Worm (Caenorhabditis elegans): Measurements from ENCODE around the gene ostb-1.

Gene ostb-1

ce11 chrII:7866081-7866480 lies 1.8 kb downstream of the ostb-1 start (continued):
- TF ChIP-seq sdz-38 (tag; optimal IDR thresholded peaks at IDR 0.05) (no peak), ceh-40 (GFP tag; IDR thresholded peaks at IDR 0.05) (no peak), F57A8.1 (GFP tag; optimal IDR thresholded peaks at IDR 0.05) (no peak), ztf-22 (GFP tag; optimal IDR thresholded peaks at IDR 0.05) (no peak), rpc-1 (optimal IDR thresholded peaks at IDR 0.05) (no peak), rpc-1 (tag; optimal IDR thresholded peaks at IDR 0.05) (no peak), Y53F4B.3 (GFP tag; IDR thresholded peaks at IDR 0.05) (no peak), ekl-4 (GFP tag; IDR thresholded peaks at IDR 0.05) (peak; percentile 15; the same call in 1 of the 2 replicates), pha-4 (tag; optimal IDR thresholded peaks at IDR 0.05) (no peak), xnd-1 (tag; optimal IDR thresholded peaks at IDR 0.05) (no peak), tbp1 (GFP tag; optimal IDR thresholded peaks at IDR 0.05) (peak; percentile 21), mes-4 (tag; optimal IDR thresholded peaks at IDR 0.05) (no peak), F49E8.2 (tag; optimal IDR thresholded peaks at IDR 0.05; ENCODE audit: insufficient read depth) (peak; percentile 59), F23B12.7 (tag; optimal IDR thresholded peaks at IDR 0.05; ENCODE audit: insufficient read depth) (no peak), dpl-1 (GFP tag; optimal IDR thresholded peaks at IDR 0.05) (no peak), B0336.3 (GFP tag; IDR thresholded peaks at IDR 0.05) (peak; percentile 25; the same call in 1 of the 2 replicates), snpc-1.3 (tag; optimal IDR thresholded peaks at IDR 0.05; ENCODE audit: insufficient read depth) (peak; percentile 24), nhr-120 (GFP tag; IDR thresholded peaks at IDR 0.05) (no peak), hsf-1 (GFP tag; IDR thresholded peaks at IDR 0.05) (0 out of 2 replicates have a peak, but pooled peaks have one; percentile 9), aptf-2 (GFP tag; conservative IDR thresholded peaks at IDR 0.05) (no peak), tlf-1 (GFP tag; optimal IDR thresholded peaks at IDR 0.05) (peak; percentile 24), hlh-12 (tag; optimal IDR thresholded peaks at IDR 0.05) (no peak), ztf-28 (GFP tag; IDR thresholded peaks at IDR 0.05) (0 out of 2 replicates have a peak, but pooled peaks have one; percentile 19), ceh-79 (tag; optimal IDR thresholded peaks at IDR 0.05) (no peak), snpc-3.4 (tag; optimal IDR thresholded peaks at IDR 0.05) (peak; percentile 72), attf-6 (GFP tag; IDR thresholded peaks at IDR 0.05) (no peak), Y53G8AR.9 (GFP tag; conservative IDR thresholded peaks at IDR 0.05) (peak; percentile 9; the same call in 1 of the 2 replicates), madf-10 (tag; optimal IDR thresholded peaks at IDR 0.05) (no peak), let-607 (tag; optimal IDR thresholded peaks at IDR 0.05) (no peak), lin-35 (GFP tag; optimal IDR thresholded peaks at IDR 0.05) (peak in 1 of 3 experiments; percentile 4)

- TF ChIP-seq nhr-90 (tag; optimal IDR thresholded peaks at IDR 0.05) (no peak), Y95B8A.8 (GFP tag; IDR thresholded peaks at IDR 0.05) (no peak), aptf-2 (GFP tag; conservative IDR thresholded peaks at IDR 0.05) (no peak), unc-130 (GFP tag; optimal IDR thresholded peaks at IDR 0.05) (no peak), lir-1 (GFP tag; conservative IDR thresholded peaks at IDR 0.05) (no peak), nhr-120 (GFP tag; IDR thresholded peaks at IDR 0.05) (no peak), F22D6.2 (tag; optimal IDR thresholded peaks at IDR 0.05) (no peak), nfyb-1 (GFP tag; IDR thresholded peaks at IDR 0.05) (no peak), pbrm-1 (GFP tag; IDR thresholded peaks at IDR 0.05) (no peak), xnd-1 (tag; optimal IDR thresholded peaks at IDR 0.05) (no peak), dpl-1 (GFP tag; optimal IDR thresholded peaks at IDR 0.05) (no peak), ceh-58 (GFP tag; IDR thresholded peaks at IDR 0.05) (no peak), nfya-1 (tag; optimal IDR thresholded peaks at IDR 0.05; ENCODE audit: borderline replicate concordance, insufficient read depth) (no peak), chd-7 (tag; optimal IDR thresholded peaks at IDR 0.05) (no peak)
These were observed 5.8 kb downstream of the ostb-1 start, which contains the start of gene ztf-17 for ce11 chrII:7870062-7870461. Gene ztf-17 (minus strand): TSS chrII:7870162.
